Worm (Caenorhabditis elegans): ENCODE data around the gene atg-3.

atg-3 gene

ce11 chrIV:1009546-1009945 is 766 bp upstream of the atg-3 start, which contains the start of gene Y55F3AM.9 (continued):
- TF ChIP-seq skn-1 (tag; optimal IDR thresholded peaks at IDR 0.05) (peak; percentile 37), unc-130 (tag; optimal IDR thresholded peaks at IDR 0.05) (no peak), lin-13 (GFP tag; optimal IDR thresholded peaks at IDR 0.05) (peak; percentile 3), nhr-237 (tag; optimal IDR thresholded peaks at IDR 0.05) (no peak), fkh-8 (tag; optimal IDR thresholded peaks at IDR 0.05) (peak; percentile 60), dsc-1 (tag; optimal IDR thresholded peaks at IDR 0.05) (peak; percentile 30), fkh-10 (GFP tag; optimal IDR thresholded peaks at IDR 0.05) (no peak), dpl-1 (GFP tag; optimal IDR thresholded peaks at IDR 0.05) (peak; percentile 34 to 69 (median 64)), alr-1 (tag; optimal IDR thresholded peaks at IDR 0.05; ENCODE audit: borderline replicate concordance) (no peak), xbp-1 (tag; optimal IDR thresholded peaks at IDR 0.05) (peak; percentile 37), ceh-63 (GFP tag; optimal IDR thresholded peaks at IDR 0.05) (no peak), pqm-1 (tag; optimal IDR thresholded peaks at IDR 0.05) (no peak), lin-15B (tag; optimal IDR thresholded peaks at IDR 0.05) (peak; percentile 40), ces-1 (GFP tag; optimal IDR thresholded peaks at IDR 0.05) (no peak), nhr-12 (tag; optimal IDR thresholded peaks at IDR 0.05) (no peak), aha-1 (tag; optimal IDR thresholded peaks at IDR 0.05) (no peak), nhr-19 (GFP tag; conservative IDR thresholded peaks at IDR 0.05) (no peak), C04F5.9 (tag; optimal IDR thresholded peaks at IDR 0.05) (peak; percentile 71), tbx-2 (tag; optimal IDR thresholded peaks at IDR 0.05) (peak; percentile 31), elt-2 (tag; optimal IDR thresholded peaks at IDR 0.05) (no peak), hlh-17 (GFP tag; optimal IDR thresholded peaks at IDR 0.05; ENCODE audit: borderline replicate concordance) (no peak), ama-1 (optimal IDR thresholded peaks at IDR 0.05) (no peak), lin-35 (GFP tag; optimal IDR thresholded peaks at IDR 0.05) (peak; percentile 64 to 79), egl-13 (tag; optimal IDR thresholded peaks at IDR 0.05) (no peak), efl-1 (optimal IDR thresholded peaks at IDR 0.05) (peak; percentile 72 to 74), efl-1 (GFP tag; optimal IDR thresholded peaks at IDR 0.05 in 1 of 2) (peak; percentile 70 to 96), unc-30 (tag; optimal IDR thresholded peaks at IDR 0.05) (no peak), Y116A8C.19 (tag; optimal IDR thresholded peaks at IDR 0.05; ENCODE audit: borderline replicate concordance) (no peak), blmp-1 (tag; optimal IDR thresholded peaks at IDR 0.05) (no peak), jun-1 (tag; optimal IDR thresholded peaks at IDR 0.05) (no peak), aly-2 (tag; optimal IDR thresholded peaks at IDR 0.05) (no peak), hlh-4 (tag; optimal IDR thresholded peaks at IDR 0.05) (no peak), unc-86 (tag; optimal IDR thresholded peaks at IDR 0.05) (peak; percentile 7), nhr-77 (tag; optimal IDR thresholded peaks at IDR 0.05) (no peak), lsy-2 (tag; optimal IDR thresholded peaks at IDR 0.05) (peak; percentile 59 to 63), egl-27 (tag; optimal IDR thresholded peaks at IDR 0.05) (no peak), nhr-71 (tag; optimal IDR thresholded peaks at IDR 0.05) (no peak), ceh-8 (GFP tag; optimal IDR thresholded peaks at IDR 0.05) (no peak), unc-62 (GFP tag; optimal IDR thresholded peaks at IDR 0.05) (no peak), nhr-20 (tag; optimal IDR thresholded peaks at IDR 0.05) (peak; percentile 8), isw-1 (GFP tag; IDR thresholded peaks at IDR 0.05) (peak; percentile 40), tlp-1 (tag; optimal IDR thresholded peaks at IDR 0.05) (no peak), nhr-47 (tag; optimal IDR thresholded peaks at IDR 0.05) (peak; percentile 58), pag-3 (tag; optimal IDR thresholded peaks at IDR 0.05; ENCODE audit: borderline replicate concordance, insufficient read depth) (no peak), efl-3 (GFP tag; optimal IDR thresholded peaks at IDR 0.05) (no peak), ztf-4 (tag; optimal IDR thresholded peaks at IDR 0.05) (no peak), swsn-7 (tag; optimal IDR thresholded peaks at IDR 0.05) (no peak), ceh-90 (tag; optimal IDR thresholded peaks at IDR 0.05) (no peak), unc-98 (GFP tag; IDR thresholded peaks at IDR 0.05) (no peak), mep-1 (tag; optimal IDR thresholded peaks at IDR 0.05) (peak; percentile 62), grh-1 (GFP tag; IDR thresholded peaks at IDR 0.05) (no peak), snu-23 (GFP tag; optimal IDR thresholded peaks at IDR 0.05) (peak; percentile 66), pax-3 (tag; optimal IDR thresholded peaks at IDR 0.05) (no peak), lir-3 (tag; optimal IDR thresholded peaks at IDR 0.05; ENCODE audit: poor library complexity) (no peak)

Measured in whole organism, L1 larva.